Fruit fly (Drosophila melanogaster) whole organism, adult: ENCODE results near the gene CG40439.
"Not testable (repeated sequence)": the region's sequence is repeated elsewhere in the genome, so short reads cannot be mapped to it uniquely, and the experiment has no call there.

Experiments
- cic ChIP-seq: fragments of 200-800 bp; sonication (Bioruptor generic); optimal IDR thresholded peaks from 2 replicates; lab custom pipeline; 2017; ENCODE audit warnings: missing biosample characterization, mild to moderate bottlenecking, missing genetic modification characterization, moderate library complexity
- toe ChIP-seq: fragments of 200-800 bp; sonication (Bioruptor generic); optimal IDR thresholded peaks from 2 replicates; lab custom pipeline; 2016; ENCODE audit warnings: missing biosample characterization, missing genetic modification characterization

DNA sequence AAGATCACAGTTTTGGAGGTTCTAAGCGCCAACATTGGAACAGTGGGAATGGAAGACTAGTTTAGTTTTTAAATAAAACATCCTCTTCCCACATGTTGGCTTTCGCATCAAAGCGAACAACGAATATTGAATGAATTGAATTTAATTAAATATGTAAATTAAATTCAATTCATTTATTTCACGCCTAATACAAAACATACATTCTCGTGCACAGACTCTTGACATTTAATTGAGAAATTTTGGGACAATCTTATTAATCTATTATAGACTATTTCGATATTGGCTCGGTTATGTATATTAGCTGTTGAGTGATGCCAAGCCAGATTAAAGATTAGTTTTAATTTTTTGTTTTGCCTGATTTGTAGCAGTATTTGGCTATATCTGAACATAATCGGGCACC is at the start of gene CG40439:
- not testable (repeated sequence) for TF ChIP-seq cic (GFP tag; lab: Kevin White, UChicago); toe
